Worm (Caenorhabditis elegans): ENCODE measurements around the gene T16A9.5.

T16A9.5 gene

DNA sequence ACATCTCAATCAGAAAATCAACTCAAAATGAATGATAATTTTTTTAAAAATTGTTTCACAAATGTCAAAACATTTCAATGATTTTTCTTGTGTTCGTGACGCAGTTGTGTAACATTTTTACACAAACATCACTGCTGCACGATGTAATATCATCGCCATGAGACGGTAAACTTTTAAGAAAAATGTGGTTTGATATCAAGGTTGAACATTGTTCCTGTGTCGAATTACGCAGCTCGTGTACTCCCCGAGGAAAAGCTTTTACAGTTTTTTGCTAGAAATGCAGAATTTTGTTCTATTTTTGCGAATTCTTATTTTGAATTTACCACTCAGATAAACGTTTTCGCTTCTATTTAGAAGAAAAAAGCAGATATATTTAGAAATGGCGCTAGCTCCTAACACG is 17.4 kb downstream of the T16A9.5 start (continued):
- no peak for TF ChIP-seq Y53F4B.3 (GFP tag; IDR thresholded peaks at IDR 0.05)
- no peak for TF ChIP-seq unc-130 (GFP tag; optimal IDR thresholded peaks at IDR 0.05)
- no peak for TF ChIP-seq egl-18 (GFP tag; IDR thresholded peaks at IDR 0.05)
- TF ChIP-seq nfya-2 (GFP tag; IDR thresholded peaks at IDR 0.05): no peak
- TF ChIP-seq let-526 (GFP tag; IDR thresholded peaks at IDR 0.05): no peak
- peak; percentile 44 for TF ChIP-seq F52B5.7 (tag; optimal IDR thresholded peaks at IDR 0.05)
- TF ChIP-seq F33H1.4 (GFP tag; IDR thresholded peaks at IDR 0.05): no peak
- TF ChIP-seq ztf-18 (tag; optimal IDR thresholded peaks at IDR 0.05): no peak
- no peak for TF ChIP-seq somi-1 (GFP tag; optimal IDR thresholded peaks at IDR 0.05)
- TF ChIP-seq hrde-1 (tag; optimal IDR thresholded peaks at IDR 0.05; ENCODE audit: borderline replicate concordance): no peak
- TF ChIP-seq let-607 (tag; optimal IDR thresholded peaks at IDR 0.05): no peak
- no peak for TF ChIP-seq ztf-6 (GFP tag; IDR thresholded peaks at IDR 0.05)
- TF ChIP-seq lag-1 (GFP tag; IDR thresholded peaks at IDR 0.05): no peak
- no peak for TF ChIP-seq lir-1 (GFP tag; conservative IDR thresholded peaks at IDR 0.05)
- TF ChIP-seq D2030.7 (GFP tag; IDR thresholded peaks at IDR 0.05): no peak
- TF ChIP-seq mcd-1 (GFP tag; IDR thresholded peaks at IDR 0.05): 0 out of 2 replicates have a peak, but pooled peaks have one; percentile 10
- no peak for TF ChIP-seq mes-4 (tag; optimal IDR thresholded peaks at IDR 0.05)
- TF ChIP-seq ztf-28 (GFP tag; IDR thresholded peaks at IDR 0.05): no peak
- TF ChIP-seq K12H6.12 (tag; optimal IDR thresholded peaks at IDR 0.05): no peak
- no peak for TF ChIP-seq madf-3 (GFP tag; IDR thresholded peaks at IDR 0.05)
- TF ChIP-seq nhr-120 (GFP tag; IDR thresholded peaks at IDR 0.05): no peak
- TF ChIP-seq T26A5.8 (tag; optimal IDR thresholded peaks at IDR 0.05): no peak

ce11 chrV:14194514-14194913 is 20.5 kb downstream of the T16A9.5 start:
- no peak for TF ChIP-seq madf-8 (GFP tag; conservative IDR thresholded peaks at IDR 0.05)
- TF ChIP-seq let-607 (tag; optimal IDR thresholded peaks at IDR 0.05): no peak
- TF ChIP-seq ceh-40 (GFP tag; IDR thresholded peaks at IDR 0.05): no peak
- no peak for TF ChIP-seq nhr-80 (tag; optimal IDR thresholded peaks at IDR 0.05)
- TF ChIP-seq tlf-1 (GFP tag; optimal IDR thresholded peaks at IDR 0.05): no peak
- no peak for TF ChIP-seq ztf-25 (GFP tag; IDR thresholded peaks at IDR 0.05)
- no peak for TF ChIP-seq unc-62 (GFP tag; optimal IDR thresholded peaks at IDR 0.05)
- no peak for TF ChIP-seq F39B2.1 (GFP tag; IDR thresholded peaks at IDR 0.05)
- no peak for TF ChIP-seq ceh-79 (tag; optimal IDR thresholded peaks at IDR 0.05)
- TF ChIP-seq lsy-27 (tag; optimal IDR thresholded peaks at IDR 0.05; ENCODE audit: borderline replicate concordance, insufficient read depth): no peak
- TF ChIP-seq nfya-1 (tag; optimal IDR thresholded peaks at IDR 0.05; ENCODE audit: borderline replicate concordance, insufficient read depth): no peak
- peak; percentile 4 for TF ChIP-seq ama-1 (optimal IDR thresholded peaks at IDR 0.05)
- no peak for TF ChIP-seq ama-1 (GFP tag; optimal IDR thresholded peaks at IDR 0.05)
- TF ChIP-seq mcd-1 (GFP tag; IDR thresholded peaks at IDR 0.05): no peak; the same call in 1 of the 2 replicates
- TF ChIP-seq C17E4.6 (GFP tag; IDR thresholded peaks at IDR 0.05): no peak
- no peak for TF ChIP-seq mxl-1 (tag; optimal IDR thresholded peaks at IDR 0.05)
- TF ChIP-seq Y67H2A.10 (GFP tag; conservative IDR thresholded peaks at IDR 0.05): no peak
- peak; percentile 57 for TF ChIP-seq zfh-2 (GFP tag; conservative IDR thresholded peaks at IDR 0.05)
- TF ChIP-seq ekl-4 (GFP tag; IDR thresholded peaks at IDR 0.05): no peak
- TF ChIP-seq B0261.1 (tag; optimal IDR thresholded peaks at IDR 0.05): no peak
- TF ChIP-seq zim-3 (tag; optimal IDR thresholded peaks at IDR 0.05): no peak
- no peak for TF ChIP-seq F57C9.4 (tag; optimal IDR thresholded peaks at IDR 0.05)
- no peak for TF ChIP-seq tbp1 (GFP tag; optimal IDR thresholded peaks at IDR 0.05)
- TF ChIP-seq dox-1 (GFP tag; IDR thresholded peaks at IDR 0.05): 0 out of 2 replicates have a peak, but pooled peaks have one; percentile 20
- no peak for TF ChIP-seq repo-1 (tag; optimal IDR thresholded peaks at IDR 0.05)
- no peak for TF ChIP-seq nfya-2 (GFP tag; IDR thresholded peaks at IDR 0.05)
- TF ChIP-seq B0336.3 (GFP tag; IDR thresholded peaks at IDR 0.05): peak; percentile 23; the same call in 1 of the 2 replicates
- no peak for TF ChIP-seq ztf-6 (GFP tag; IDR thresholded peaks at IDR 0.05)
